Fruit fly (Drosophila melanogaster): ENCODE measurements around the gene Alg13.

The Alg13 gene

DNA sequence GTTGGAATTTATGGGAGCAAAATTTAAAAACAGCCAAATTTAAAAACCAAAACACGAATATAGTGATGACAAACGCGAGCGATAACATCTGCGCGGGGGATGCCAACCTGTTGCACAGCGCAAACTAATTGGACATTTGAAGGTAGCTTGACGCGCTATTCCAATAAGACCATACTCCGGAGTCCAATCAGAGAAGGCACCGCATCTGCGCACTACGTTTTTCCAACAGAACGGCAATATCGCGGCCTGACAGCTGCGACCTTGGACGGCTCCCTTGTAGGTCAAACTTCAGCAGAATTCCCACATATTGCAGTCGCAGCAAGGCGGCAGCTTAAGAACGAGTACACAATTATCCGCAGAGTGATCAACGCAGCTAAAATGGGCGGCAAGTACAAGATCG lies 9.7 kb upstream of the Alg13 start, which contains the start of the genes CG11882 and Pglym78 (continued):
- TF ChIP-seq vfl (GFP tag; optimal IDR thresholded peaks at IDR 0.05) = peak; percentile 8
- peak; percentile 48; the same call in 1 of the 2 replicates for TF ChIP-seq CG11247 (GFP tag; IDR thresholded peaks at IDR 0.05)
- peak; percentile 50 for TF ChIP-seq B-H2 (GFP tag; optimal IDR thresholded peaks at IDR 0.05)
- TF ChIP-seq Ada2b (GFP tag; IDR thresholded peaks at IDR 0.05) = peak; percentile 50
- TF ChIP-seq CG2129 (GFP tag; IDR thresholded peaks at IDR 0.05; ENCODE audit: partially characterized antibody) = 0 out of 2 replicates have a peak, but pooled peaks have one; percentile 15
- peak; percentile 55 to 58 for TF ChIP-seq dpn (GFP tag; optimal IDR thresholded peaks at IDR 0.05)
- no peak for TF ChIP-seq Mrtf (GFP tag; IDR thresholded peaks at IDR 0.05)
- TF ChIP-seq CG10147 (GFP tag; optimal IDR thresholded peaks at IDR 0.05) = no peak
- peak; percentile 73 for TF ChIP-seq sug (tag; optimal IDR thresholded peaks at IDR 0.05)
- no peak for TF ChIP-seq ranshi (GFP tag; IDR thresholded peaks at IDR 0.05)
- TF ChIP-seq ap (GFP tag; IDR thresholded peaks at IDR 0.05) = no peak
- TF ChIP-seq schlank (tag; optimal IDR thresholded peaks at IDR 0.05) = no peak
- peak; percentile 89 for TF ChIP-seq Lhr (GFP tag; optimal IDR thresholded peaks at IDR 0.05)
- peak; percentile 72 for TF ChIP-seq ato (GFP tag; IDR thresholded peaks at IDR 0.05; ENCODE audit: partially characterized antibody)
- no peak for TF ChIP-seq CG14860 (GFP tag; IDR thresholded peaks at IDR 0.05; ENCODE audit: partially characterized antibody)
- no peak for TF ChIP-seq Optix (GFP tag; IDR thresholded peaks at IDR 0.05)
- peak; percentile 73 for TF ChIP-seq Hmr (GFP tag; optimal IDR thresholded peaks at IDR 0.05)
- no peak for TF ChIP-seq CG16815 (GFP tag; optimal IDR thresholded peaks at IDR 0.05)
- peak; percentile 52 for TF ChIP-seq Fer1 (GFP tag; optimal IDR thresholded peaks at IDR 0.05)
- TF ChIP-seq CG4404 (GFP tag; IDR thresholded peaks at IDR 0.05) = no peak
- peak; percentile 60 for TF ChIP-seq Ptx1 (GFP tag; IDR thresholded peaks at IDR 0.05)
- TF ChIP-seq CG30020 (tag; optimal IDR thresholded peaks at IDR 0.05) = no peak
- peak; percentile 40 for TF ChIP-seq Nf-YB (GFP tag; optimal IDR thresholded peaks at IDR 0.05)
- no peak for TF ChIP-seq CG6654 (GFP tag; optimal IDR thresholded peaks at IDR 0.05)
- TF ChIP-seq CG10565 (GFP tag; optimal IDR thresholded peaks at IDR 0.05) = no peak
- no peak for TF ChIP-seq HLH3B (GFP tag; IDR thresholded peaks at IDR 0.05)
- no peak for TF ChIP-seq CG5245 (GFP tag; optimal IDR thresholded peaks at IDR 0.05)
- TF ChIP-seq CG2678 (tag; optimal IDR thresholded peaks at IDR 0.05) = no peak
- peak; percentile 59 for TF ChIP-seq nmo (GFP tag; optimal IDR thresholded peaks at IDR 0.05)
- TF ChIP-seq CG7556 (GFP tag; optimal IDR thresholded peaks at IDR 0.05) = no peak
- TF ChIP-seq zen2 (GFP tag; IDR thresholded peaks at IDR 0.05; ENCODE audit: partially characterized antibody) = peak; percentile 34; the same call in 1 of the 3 replicates
- TF ChIP-seq Bdp1 (GFP tag; optimal IDR thresholded peaks at IDR 0.05) = peak; percentile 20
- TF ChIP-seq chif (GFP tag; optimal IDR thresholded peaks at IDR 0.05) = peak in 1 of 2 experiments; percentile 25
- peak; percentile 61; the same call in 1 of the 3 replicates for TF ChIP-seq otp (GFP tag; IDR thresholded peaks at IDR 0.05)
- TF ChIP-seq tap (tag; optimal IDR thresholded peaks at IDR 0.05) = no peak
- no peak for TF ChIP-seq NK7.1 (GFP tag; optimal IDR thresholded peaks at IDR 0.05)
- peak; percentile 21; the same call in 1 of the 3 replicates for TF ChIP-seq Aef1 (GFP tag; IDR thresholded peaks at IDR 0.05)
- no peak for TF ChIP-seq CG11504 (tag; optimal IDR thresholded peaks at IDR 0.05)
- TF ChIP-seq MESR4 (GFP tag; optimal IDR thresholded peaks at IDR 0.05) = peak; percentile 88
- no peak for TF ChIP-seq Asciz (GFP tag; optimal IDR thresholded peaks at IDR 0.05)
- peak; percentile 65 for TF ChIP-seq unc-4 (GFP tag; IDR thresholded peaks at IDR 0.05; ENCODE audit: partially characterized antibody)
- no peak for TF ChIP-seq CG3407 (GFP tag; optimal IDR thresholded peaks at IDR 0.05)
- peak; percentile 22; the same call in 1 of the 2 replicates for TF ChIP-seq CG6689 (GFP tag; IDR thresholded peaks at IDR 0.05)
- peak; percentile 44 for TF ChIP-seq HLH54F (GFP tag; optimal IDR thresholded peaks at IDR 0.05)
- TF ChIP-seq Blimp-1 (GFP tag; optimal IDR thresholded peaks at IDR 0.05) = no peak
- peak; percentile 94 for TF ChIP-seq YL-1 (GFP tag; optimal IDR thresholded peaks at IDR 0.05)
- TF ChIP-seq CG12769 (tag; optimal IDR thresholded peaks at IDR 0.05) = no peak
- TF ChIP-seq p53 (GFP tag; optimal IDR thresholded peaks at IDR 0.05) = peak; percentile 41
- TF ChIP-seq CG34376 (GFP tag; optimal IDR thresholded peaks at IDR 0.05) = peak; percentile 21
- no peak for TF ChIP-seq jigr1 (GFP tag; IDR thresholded peaks at IDR 0.05)
